Worm (Caenorhabditis elegans) whole organism, midembryonic: ENCODE data around the gene srz-14.

Source experiments
- T22C8.4 ChIP-seq: fragments of 200-800 bp; sonication (Bioruptor generic); IDR thresholded peaks from 2 replicates; pipeline ENCODE4 v1.3.6; 2022; ENCODE audit warnings: missing genetic modification characterization, missing compliant biosample characterization
- flt-1 ChIP-seq: fragments of 200-800 bp; sonication (Bioruptor generic); IDR thresholded peaks from 2 replicates; pipeline ENCODE4 v1.3.6; 2022; ENCODE audit warnings: missing genetic modification characterization, missing compliant biosample characterization
- med-1 ChIP-seq: sonication (generic microtip); optimal IDR thresholded peaks from 2 replicates; lab custom pipeline; 2017; ENCODE audit warnings: missing genetic modification characterization, mild to moderate bottlenecking, missing compliant biosample characterization, antibody characterized with exemption, missing genetic modification reagents; ENCODE audit not compliant: insufficient read depth
- ref-1 ChIP-seq: fragments of 200-800 bp; sonication (Bioruptor generic); conservative IDR thresholded peaks from 2 replicates; pipeline ENCODE4 v1.3.6; 2022; ENCODE audit warnings: missing genetic modification reagents, missing genetic modification characterization, missing compliant biosample characterization
- tab-1 ChIP-seq: fragments of 200-800 bp; sonication (Bioruptor generic); IDR thresholded peaks from 2 replicates; pipeline ENCODE4 v1.3.6; 2022; ENCODE audit warnings: missing genetic modification characterization, missing compliant biosample characterization
- ztf-23 ChIP-seq: fragments of 200-800 bp; sonication (Bioruptor generic); IDR thresholded peaks from 2 replicates; pipeline ENCODE4 v1.3.6; 2022; ENCODE audit warnings: missing genetic modification reagents, missing genetic modification characterization, missing compliant biosample characterization
- ztf-29 ChIP-seq: fragments of 200-800 bp; sonication (Bioruptor generic); IDR thresholded peaks from 2 replicates; pipeline ENCODE4 v1.3.6; 2022; ENCODE audit warnings: missing genetic modification reagents, missing genetic modification characterization, missing compliant biosample characterization

- no peak for TF ChIP-seq flt-1
- TF ChIP-seq ref-1, result no peak
- TF ChIP-seq ztf-29 (GFP tag; lab: Robert Waterston, UW), result no peak
- no peak for TF ChIP-seq T22C8.4
- TF ChIP-seq med-1 (GFP tag; lab: Kevin White, UChicago), result no peak
- no peak for TF ChIP-seq ztf-23 (GFP tag; lab: Robert Waterston, UW)
- TF ChIP-seq tab-1 (GFP tag; lab: Robert Waterston, UW), result no peak
Measured at ce11 chrV:16201730-16202129, 18.3 kb downstream of the srz-14 start, which contains the start of gene F11A5.17.
